Worm (Caenorhabditis elegans): Measurements from ENCODE around the gene sdz-33.

ce11 chrIII:11908660-11909059, 1.4 kb downstream of the sdz-33 start, which contains the start of gene fbxb-24:
- TF ChIP-seq egl-27 (tag; optimal IDR thresholded peaks at IDR 0.05) (no peak), nhr-11 (tag; optimal IDR thresholded peaks at IDR 0.05) (no peak), ceh-82 (tag; optimal IDR thresholded peaks at IDR 0.05) (no peak), snpc-4 (tag; optimal IDR thresholded peaks at IDR 0.05) (no peak), rbr-2 (tag; optimal IDR thresholded peaks at IDR 0.05) (no peak), Y75B8A.6 (GFP tag; IDR thresholded peaks at IDR 0.05) (no peak), hlh-30 (tag; optimal IDR thresholded peaks at IDR 0.05; ENCODE audit: insufficient read depth) (no peak), R02D3.7 (tag; optimal IDR thresholded peaks at IDR 0.05) (no peak), unc-39 (tag; optimal IDR thresholded peaks at IDR 0.05) (no peak), ama-1 (optimal IDR thresholded peaks at IDR 0.05) (no peak), lin-39 (tag; optimal IDR thresholded peaks at IDR 0.05) (no peak), ceh-62 (tag; optimal IDR thresholded peaks at IDR 0.05) (no peak)

All from whole organism, L4 larva.